Fruit fly (Drosophila melanogaster): ENCODE data around the gene CG14969.

The CG14969 gene

DNA sequence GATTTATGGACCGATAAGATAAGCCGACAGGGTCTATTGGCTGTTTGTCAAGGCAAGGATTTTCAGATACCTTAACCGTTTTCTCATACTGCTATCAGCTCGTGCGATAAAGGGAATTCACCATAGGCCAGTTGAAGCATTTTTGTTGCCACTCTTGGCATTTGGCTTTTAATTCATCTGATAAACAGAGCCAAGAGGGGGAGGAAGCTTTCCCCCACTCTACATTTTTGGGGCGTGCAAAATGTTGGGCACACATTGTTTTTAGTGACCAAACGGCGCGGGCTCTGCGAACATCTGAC, 15.0 kb upstream of the CG14969 start (continued):
- no peak for TF ChIP-seq croc (GFP tag; conservative IDR thresholded peaks at IDR 0.05)

DNA sequence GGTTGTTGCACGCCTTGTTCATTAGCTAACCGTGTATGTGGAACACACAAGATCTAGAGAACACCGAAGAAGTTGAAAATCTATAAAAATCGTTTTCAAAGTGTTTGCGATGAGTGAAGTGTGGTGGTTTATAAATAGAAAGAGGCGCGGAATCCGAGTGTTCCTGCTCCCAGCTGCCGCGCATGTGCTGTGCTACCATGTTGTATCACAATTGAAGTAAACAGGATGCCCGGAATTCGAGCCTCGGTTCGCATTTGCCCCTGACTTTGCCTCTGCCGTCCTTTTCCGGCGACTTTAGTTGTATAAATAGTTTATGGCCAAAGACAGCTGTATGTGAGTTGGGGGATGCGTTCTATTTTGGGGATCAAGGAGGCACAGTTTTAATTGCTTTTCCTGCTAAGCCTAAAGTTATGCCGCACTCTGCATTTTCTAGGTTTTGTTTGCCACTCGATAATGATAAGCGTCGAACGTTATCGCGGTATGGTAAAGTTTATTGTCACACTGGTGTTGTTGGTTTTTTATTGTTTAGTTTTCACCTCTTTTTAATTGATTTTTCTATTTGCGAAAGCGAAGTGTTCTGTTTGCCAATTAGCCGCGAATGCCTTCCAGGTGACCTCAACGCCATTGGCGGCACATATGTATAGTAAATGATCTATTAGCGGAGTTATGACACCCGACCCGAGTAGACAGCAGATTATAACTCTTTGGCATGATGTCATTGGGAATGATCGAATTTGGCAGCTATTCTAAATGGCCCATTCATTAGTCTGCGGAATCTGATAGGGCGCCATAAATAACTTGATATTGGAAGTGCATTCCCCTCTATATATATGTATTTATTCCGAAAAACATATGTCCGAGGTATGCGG, 14.4 kb upstream of the CG14969 start:
- TF ChIP-seq vfl (GFP tag; optimal IDR thresholded peaks at IDR 0.05): no peak
- peak; percentile 95 for TF ChIP-seq twi (tag; optimal IDR thresholded peaks at IDR 0.05)
- peak; percentile 48 for TF ChIP-seq CG10543 (GFP tag; optimal IDR thresholded peaks at IDR 0.05)
- peak; percentile 53 for TF ChIP-seq GATAe (GFP tag; conservative IDR thresholded peaks at IDR 0.05)
- TF ChIP-seq CG2678 (tag; optimal IDR thresholded peaks at IDR 0.05): peak; percentile 22
- TF ChIP-seq lab (GFP tag; optimal IDR thresholded peaks at IDR 0.05): peak; percentile 12
- TF ChIP-seq sens (GFP tag): peak; percentile 8
- no peak for TF ChIP-seq hb (GFP tag; IDR thresholded peaks at IDR 0.05; ENCODE audit: partially characterized antibody)
- 0 out of 2 replicates have a peak, but pooled peaks have one; percentile 13 for TF ChIP-seq Xrp1 (GFP tag; IDR thresholded peaks at IDR 0.05)
- TF ChIP-seq CrebB (tag; optimal IDR thresholded peaks at IDR 0.05): peak; percentile 1
- TF ChIP-seq bigmax (GFP tag; optimal IDR thresholded peaks at IDR 0.05): no peak
- TF ChIP-seq chinmo (GFP tag; IDR thresholded peaks at IDR 0.05; ENCODE audit: partially characterized antibody): 0 out of 4 replicates have a peak, but pooled peaks have one; percentile 21
- peak; percentile 5 for TF ChIP-seq CG13296 (GFP tag; optimal IDR thresholded peaks at IDR 0.05)
- TF ChIP-seq sug (tag; optimal IDR thresholded peaks at IDR 0.05): peak; percentile 35
- TF ChIP-seq Nf-YB (GFP tag; optimal IDR thresholded peaks at IDR 0.05): peak; percentile 61
- TF ChIP-seq exex (tag; optimal IDR thresholded peaks at IDR 0.05): peak; percentile 94
- peak; percentile 36; the same call in 1 of the 2 replicates for TF ChIP-seq Atf6 (GFP tag; IDR thresholded peaks at IDR 0.05)
- peak; percentile 96 for TF ChIP-seq sd (tag; optimal IDR thresholded peaks at IDR 0.05)
- TF ChIP-seq CG16813 (GFP tag; IDR thresholded peaks at IDR 0.05; ENCODE audit: partially characterized antibody): no peak
- TF ChIP-seq BtbVII (GFP tag; optimal IDR thresholded peaks at IDR 0.05): peak; percentile 27
- peak; percentile 69 for TF ChIP-seq Nf-YC (tag; optimal IDR thresholded peaks at IDR 0.05)
- no peak for TF ChIP-seq pb (GFP tag; optimal IDR thresholded peaks at IDR 0.05)
- TF ChIP-seq Fer1 (GFP tag; optimal IDR thresholded peaks at IDR 0.05): peak; percentile 17

DNA sequence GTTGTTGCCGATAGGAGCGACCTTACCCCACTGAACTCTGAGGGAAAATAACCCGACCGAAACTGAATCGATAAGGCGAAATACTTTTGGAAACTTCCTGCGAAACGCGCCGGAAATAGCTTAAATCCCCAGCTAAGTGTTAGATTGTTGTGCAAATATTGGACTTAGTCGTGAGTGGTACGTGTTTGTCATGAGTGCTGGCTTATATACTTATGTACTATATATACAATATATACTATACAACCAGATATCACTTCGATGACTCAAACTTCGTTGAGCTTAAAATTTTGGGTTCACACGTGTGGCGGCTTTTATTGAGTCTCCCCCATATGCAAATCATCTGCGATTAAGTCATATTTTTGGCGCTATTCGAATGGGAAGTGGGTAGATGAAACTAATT, 11.5 kb upstream of the CG14969 start:
- TF ChIP-seq Mrtf (GFP tag; IDR thresholded peaks at IDR 0.05) (no peak), cwo (GFP tag; optimal IDR thresholded peaks at IDR 0.05) (peak; percentile 59), Med (GFP tag) (peak; percentile 50), jing (GFP tag; optimal IDR thresholded peaks at IDR 0.05) (no peak), CG4404 (GFP tag; IDR thresholded peaks at IDR 0.05) (no peak), CG14860 (GFP tag; IDR thresholded peaks at IDR 0.05; ENCODE audit: partially characterized antibody) (no peak), CG1647 (GFP tag; optimal IDR thresholded peaks at IDR 0.05) (no peak), CG8944 (GFP tag; optimal IDR thresholded peaks at IDR 0.05) (no peak), dati (GFP tag; IDR thresholded peaks at IDR 0.05) (no peak), Optix (GFP tag; IDR thresholded peaks at IDR 0.05) (no peak), org-1 (GFP tag; optimal IDR thresholded peaks at IDR 0.05) (no peak), h (optimal IDR thresholded peaks at IDR 0.05) (no peak), pb (GFP tag; optimal IDR thresholded peaks at IDR 0.05) (no peak), CG13894 (tag; optimal IDR thresholded peaks at IDR 0.05) (peak; percentile 17), Atf-2 (GFP tag; optimal IDR thresholded peaks at IDR 0.05) (no peak), repo (GFP tag; optimal IDR thresholded peaks at IDR 0.05) (no peak), ro (GFP tag; IDR thresholded peaks at IDR 0.05) (no peak), hb (GFP tag; IDR thresholded peaks at IDR 0.05; ENCODE audit: partially characterized antibody) (no peak), dan (GFP tag; IDR thresholded peaks at IDR 0.05) (no peak), Doc3 (GFP tag; IDR thresholded peaks at IDR 0.05; ENCODE audit: partially characterized antibody) (no peak), CG10979 (tag; optimal IDR thresholded peaks at IDR 0.05) (no peak), CG7786 (GFP tag; optimal IDR thresholded peaks at IDR 0.05) (no peak), Trl (optimal IDR thresholded peaks at IDR 0.05) (no peak), Trl (GFP tag; optimal IDR thresholded peaks at IDR 0.05) (no peak), CG34376 (GFP tag; optimal IDR thresholded peaks at IDR 0.05) (peak; percentile 21), aop (GFP tag; IDR thresholded peaks at IDR 0.05) (no peak)
